Fruit fly (Drosophila melanogaster) whole organism, embryonic: Measurements from ENCODE around the gene PolD2.

ENCODE experiments used
- CG10274 ChIP-seq: fragments of 200-800 bp; sonication (Bioruptor generic); optimal IDR thresholded peaks from 3 replicates; lab custom pipeline; 2017; ENCODE audit warnings: missing biosample characterization, mild to moderate bottlenecking, missing genetic modification characterization
- CG10543 ChIP-seq: fragments of 200-800 bp; sonication (Bioruptor generic); optimal IDR thresholded peaks from 3 replicates; lab custom pipeline; 2017; ENCODE audit warnings: missing biosample characterization, mild to moderate bottlenecking, missing genetic modification characterization, moderate library complexity
- CG33213 ChIP-seq: fragments of 200-800 bp; sonication (Bioruptor generic); optimal IDR thresholded peaks from 3 replicates; lab custom pipeline; 2016; ENCODE audit warnings: missing biosample characterization, missing genetic modification characterization
- Dbx ChIP-seq: fragments of 200-800 bp; sonication (Bioruptor generic); IDR thresholded peaks from 3 replicates; pipeline ENCODE4 v1.3.6; 2022; ENCODE audit warnings: missing biosample characterization, missing genetic modification characterization
- H15 ChIP-seq: fragments of 200-800 bp; sonication (Bioruptor generic); IDR thresholded peaks from 3 replicates; pipeline ENCODE4 v1.3.6; 2022; ENCODE audit warnings: missing biosample characterization, missing genetic modification characterization
- Hey ChIP-seq: fragments of 200-800 bp; sonication (Bioruptor generic); optimal IDR thresholded peaks from 3 replicates; lab custom pipeline; 2018; ENCODE audit warnings: missing biosample characterization, mild to moderate bottlenecking, missing genetic modification characterization
- ind ChIP-seq: fragments of 200-800 bp; sonication (Bioruptor generic); optimal IDR thresholded peaks from 3 replicates; lab custom pipeline; 2016; ENCODE audit warnings: missing biosample characterization, missing genetic modification characterization
- odd ChIP-seq: fragments of 200-800 bp; sonication (Bioruptor generic); optimal IDR thresholded peaks from 2 replicates; lab custom pipeline; 2017; ENCODE audit warnings: missing biosample characterization, mild to moderate bottlenecking, missing genetic modification characterization

DNA sequence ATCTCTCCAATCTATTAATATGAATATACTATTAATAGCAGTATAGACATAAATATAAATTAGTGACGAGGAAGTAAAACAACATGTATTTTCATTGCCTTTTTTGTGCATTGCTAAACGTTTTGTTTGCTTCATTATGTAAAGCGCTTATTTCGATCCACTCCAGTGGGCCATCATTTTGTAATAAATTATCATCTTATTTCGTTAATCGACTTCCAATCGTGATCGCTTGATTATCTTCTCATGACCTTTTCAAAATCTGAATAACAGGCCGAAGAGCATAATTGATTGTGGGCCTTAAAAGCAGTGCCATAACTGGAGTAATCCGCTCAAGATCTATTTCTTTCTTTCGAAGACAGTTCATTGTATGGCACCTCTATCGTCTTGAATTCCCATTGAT is 42.0 kb downstream of the PolD2 start:
- no peak for TF ChIP-seq CG10543 (GFP tag; lab: Kevin White, UChicago)
- TF ChIP-seq ind (GFP tag; lab: Kevin White, UChicago) = no peak
- TF ChIP-seq odd (GFP tag; lab: Kevin White, UChicago) = no peak
- TF ChIP-seq H15 (GFP tag; lab: Robert Waterston, UW) = no peak
- no peak for TF ChIP-seq CG10274
- no peak for TF ChIP-seq CG33213 (GFP tag; lab: Kevin White, UChicago)
- TF ChIP-seq Dbx = no peak
- TF ChIP-seq Hey = no peak
